Fruit fly (Drosophila melanogaster) Kc167 (cell line): ENCODE results near the gene Diap1.

ENCODE experiments used
- Myc ChIP-seq: fragments of >200 bp; optimal IDR thresholded peaks from 2 replicates; lab custom pipeline; 2017; ENCODE audit warnings: missing external identifiers
- Sin3A ChIP-seq: fragments of >200 bp; optimal IDR thresholded peaks from 2 replicates; lab custom pipeline; 2018; ENCODE audit warnings: missing external identifiers
- h ChIP-seq: fragments of >200 bp; optimal IDR thresholded peaks from 3 replicates; lab custom pipeline; 2018; ENCODE audit warnings: missing external identifiers
- insv ChIP-seq: fragments of >200 bp; optimal IDR thresholded peaks from 3 replicates; lab custom pipeline; 2018; ENCODE audit warnings: missing external identifiers
- psq ChIP-seq: fragments of >200 bp; optimal IDR thresholded peaks from 2 replicates; lab custom pipeline; 2017; ENCODE audit warnings: missing external identifiers
- ttk ChIP-seq: sonication (Bioruptor generic); optimal IDR thresholded peaks from 2 replicates; lab custom pipeline; 2017; ENCODE audit warnings: missing external identifiers

DNA sequence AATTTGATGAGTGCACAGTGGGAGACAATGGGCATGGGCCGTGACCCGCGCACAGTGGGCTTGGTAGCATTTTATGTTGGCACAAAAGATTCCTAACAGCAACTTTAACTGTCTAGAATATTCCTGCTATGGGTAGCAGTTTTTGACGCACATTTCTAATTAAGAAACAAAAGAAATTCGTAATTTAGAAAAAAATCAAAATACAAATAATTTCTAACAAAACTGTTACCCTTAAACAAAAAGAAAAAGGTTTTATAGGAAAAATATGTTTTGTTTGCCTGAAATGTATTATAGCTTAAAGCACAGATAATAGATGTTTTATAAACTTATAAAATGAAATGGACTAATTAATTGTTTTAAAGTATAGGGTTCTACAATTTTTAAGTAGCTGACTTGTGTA, 33.9 kb downstream of the Diap1 start:
- no peak for TF ChIP-seq h (lab: Kevin White, UChicago)
- no peak for TF ChIP-seq Sin3A
- no peak for TF ChIP-seq psq (lab: Kevin White, UChicago)
- TF ChIP-seq ttk (lab: Kevin White, UChicago): no peak
- no peak for TF ChIP-seq insv (lab: Kevin White, UChicago)
- no peak for TF ChIP-seq Myc
